Worm (Caenorhabditis elegans) whole organism, L4/young adult: Measurements from ENCODE around the gene acr-2.

Experiments used
- W03F9.2 ChIP-seq: fragments of 150-350 bp; optimal IDR thresholded peaks from 2 replicates; lab custom pipeline; 2014; ENCODE audit warnings: missing biosample characterization, missing genetic modification characterization
- dao-5 ChIP-seq: sonication (generic microtip); optimal IDR thresholded peaks from 2 replicates; lab custom pipeline; 2016; ENCODE audit warnings: missing genotype, missing genetic modification characterization, moderate library complexity, missing compliant biosample characterization
- him-1 ChIP-seq: sonication (generic microtip); optimal IDR thresholded peaks from 2 replicates; lab custom pipeline; 2016; ENCODE audit warnings: missing genotype, missing genetic modification reagents, missing genetic modification characterization, missing compliant biosample characterization

ce11 chrX:6743853-6744346, 41.6 kb downstream of the acr-2 start:
- TF ChIP-seq W03F9.2 (peak; percentile 67), dao-5 (tag; lab: Kevin White, UChicago) (no peak), him-1 (no peak)
